Worm (Caenorhabditis elegans) whole organism, L4 larva: Measurements from ENCODE around the gene arrd-11.
A peak's percentile ranks its signal among the peaks of the same experiment; 100 is the strongest.

ENCODE experiments used
- D1046.2 ChIP-seq: fragments of 200-800 bp; sonication (Bioruptor generic); IDR thresholded peaks from 2 replicates; pipeline ENCODE4 v1.3.6; 2022; ENCODE audit warnings: missing genetic modification characterization, missing compliant biosample characterization
- F49E8.2 ChIP-seq: sonication (generic microtip); optimal IDR thresholded peaks from 2 replicates; lab custom pipeline; 2016; ENCODE audit warnings: missing compliant biosample characterization, mild to moderate bottlenecking, missing genetic modification characterization, borderline replicate concordance
- Y5F2A.4 ChIP-seq: fragments of 200-800 bp; sonication (Bioruptor generic); optimal IDR thresholded peaks from 2 replicates; lab custom pipeline; 2018; ENCODE audit warnings: mild to moderate bottlenecking, missing genetic modification characterization, missing compliant biosample characterization
- Y75B8A.6 ChIP-seq: fragments of 200-800 bp; sonication (Bioruptor generic); IDR thresholded peaks from 2 replicates; pipeline ENCODE4 v1.3.6; 2022; ENCODE audit warnings: missing genetic modification reagents, missing genetic modification characterization, missing compliant biosample characterization
- aha-1 ChIP-seq: fragments of 150-350 bp; peaks from one replicate; lab custom pipeline; 2014; ENCODE audit warnings: missing biosample characterization, missing genetic modification characterization
- aly-2 ChIP-seq: sonication (generic microtip); optimal IDR thresholded peaks from 2 replicates; lab custom pipeline; 2018; ENCODE audit warnings: missing biosample characterization, missing genetic modification characterization
- ama-1 ChIP-seq: fragments of 150-350 bp; optimal IDR thresholded peaks from 2 replicates; lab custom pipeline; 2014; ENCODE audit warnings: inconsistent platforms, mixed read lengths
- arid-1 ChIP-seq: fragments of 200-800 bp; sonication (Bioruptor generic); conservative IDR thresholded peaks from 2 replicates; pipeline ENCODE4 v1.3.6; 2022; ENCODE audit warnings: missing genetic modification reagents, missing genetic modification characterization, missing compliant biosample characterization
- attf-4 ChIP-seq: sonication (generic microtip); optimal IDR thresholded peaks from 3 replicates; lab custom pipeline; 2017; ENCODE audit warnings: missing biosample characterization, missing genetic modification characterization
- ceh-44 ChIP-seq: fragments of 200-800 bp; sonication (Bioruptor generic); IDR thresholded peaks from 2 replicates; pipeline ENCODE4 v1.3.6; 2022; ENCODE audit warnings: missing genetic modification reagents, missing genetic modification characterization, missing compliant biosample characterization
- daf-8 ChIP-seq: fragments of 200-800 bp; sonication (Bioruptor generic); IDR thresholded peaks from 2 replicates; pipeline ENCODE4 v1.3.6; 2022; ENCODE audit warnings: missing genetic modification characterization, missing compliant biosample characterization
- dmd-9 ChIP-seq: fragments of 200-800 bp; sonication (Bioruptor generic); IDR thresholded peaks from 2 replicates; pipeline ENCODE4 v1.3.6; 2022; ENCODE audit warnings: missing genetic modification reagents, missing genetic modification characterization, missing compliant biosample characterization
- duxl-1 ChIP-seq: sonication (generic microtip); optimal IDR thresholded peaks from 2 replicates; lab custom pipeline; 2016; ENCODE audit warnings: mild to moderate bottlenecking, missing genetic modification characterization, moderate library complexity, missing compliant biosample characterization; ENCODE audit not compliant: poor library complexity
- dve-1 ChIP-seq: sonication (generic microtip); optimal IDR thresholded peaks from 2 replicates; lab custom pipeline; 2017; ENCODE audit warnings: antibody characterized with exemption, mild to moderate bottlenecking, missing genetic modification characterization, missing compliant biosample characterization; ENCODE audit not compliant: insufficient read depth
- egl-27 ChIP-seq: sonication (generic microtip); optimal IDR thresholded peaks from 3 replicates; lab custom pipeline; 2017; ENCODE audit warnings: missing biosample characterization, missing genetic modification reagents, missing genetic modification characterization
- gei-8 ChIP-seq: fragments of 200-800 bp; sonication (Bioruptor generic); optimal IDR thresholded peaks from 2 replicates; lab custom pipeline; 2018; ENCODE audit warnings: mild to moderate bottlenecking, missing genetic modification characterization, missing compliant biosample characterization
- hmg-1.1 ChIP-seq: fragments of 200-800 bp; sonication (Bioruptor generic); IDR thresholded peaks from 2 replicates; pipeline ENCODE4 v1.3.6; 2022; ENCODE audit warnings: missing genetic modification reagents, missing genetic modification characterization, missing compliant biosample characterization
- jun-1 ChIP-seq: fragments of 150-350 bp; optimal IDR thresholded peaks from 2 replicates; lab custom pipeline; 2014; ENCODE audit warnings: missing biosample characterization, missing genetic modification reagents, missing genetic modification characterization
- lin-1 ChIP-seq: fragments of 200-800 bp; sonication (Bioruptor generic); IDR thresholded peaks from 2 replicates; pipeline ENCODE4 v1.3.6; 2022; ENCODE audit warnings: missing genetic modification reagents, missing genetic modification characterization, missing compliant biosample characterization
- lsy-2 ChIP-seq, 2 experiments: fragments of 150-350 bp in 1 of 2; sonication (generic microtip) in 1 of 2; optimal IDR thresholded peaks; 2 replicates each; lab custom pipeline; 2014 to 2017; ENCODE audit warnings: missing biosample characterization in 2 of 2, missing genetic modification characterization in 2 of 2
- madf-5 ChIP-seq, 2 experiments: fragments of 200-800 bp; sonication (Bioruptor generic); IDR thresholded peaks; 2 replicates each; pipeline ENCODE4 v1.3.6; 2022; ENCODE audit warnings: missing compliant biosample characterization in 2 of 2, missing genetic modification characterization in 2 of 2
- mdl-1 ChIP-seq, 2 experiments: fragments of 150-350 bp in 1 of 2; sonication (generic microtip) in 1 of 2; optimal IDR thresholded peaks; 2 replicates each; lab custom pipeline; 2014 to 2017; ENCODE audit warnings: missing biosample characterization in 2 of 2, missing genetic modification characterization in 2 of 2
- mep-1 ChIP-seq: fragments of 150-350 bp; sonication (generic microtip); optimal IDR thresholded peaks from 3 replicates; lab custom pipeline; 2014; ENCODE audit warnings: missing biosample characterization, missing genetic modification characterization
- mes-2 ChIP-seq: sonication (generic microtip); optimal IDR thresholded peaks from 2 replicates; lab custom pipeline; 2016; ENCODE audit warnings: missing genotype, mild to moderate bottlenecking, missing genetic modification characterization, missing compliant biosample characterization; ENCODE audit not compliant: poor library complexity, severe bottlenecking
- nhr-25 ChIP-seq: sonication (generic microtip); optimal IDR thresholded peaks from 2 replicates; lab custom pipeline; 2017; ENCODE audit warnings: missing genetic modification characterization, mild to moderate bottlenecking, missing compliant biosample characterization, antibody characterized with exemption, moderate library complexity, borderline replicate concordance; ENCODE audit not compliant: insufficient read depth
- nhr-28 ChIP-seq: fragments of 150-350 bp; optimal IDR thresholded peaks from 2 replicates; lab custom pipeline; 2014; ENCODE audit warnings: missing biosample characterization, missing genetic modification characterization
- nhr-6 ChIP-seq: fragments of 150-350 bp; optimal IDR thresholded peaks from 2 replicates; lab custom pipeline; 2014; ENCODE audit warnings: missing biosample characterization, missing genetic modification characterization
- nhr-77 ChIP-seq: fragments of 150-350 bp; optimal IDR thresholded peaks from 2 replicates; lab custom pipeline; 2014; ENCODE audit warnings: missing biosample characterization, missing genetic modification characterization
- set-16 ChIP-seq: fragments of 200-800 bp; sonication (Bioruptor generic); IDR thresholded peaks from 2 replicates; pipeline ENCODE4 v1.3.6; 2022; ENCODE audit warnings: missing genetic modification reagents, missing genetic modification characterization, missing compliant biosample characterization
- snpc-1.2 ChIP-seq: fragments of 200-800 bp; sonication (Bioruptor generic); IDR thresholded peaks from 2 replicates; pipeline ENCODE4 v1.3.6; 2022; ENCODE audit warnings: missing genetic modification reagents, missing genetic modification characterization, missing compliant biosample characterization
- spr-1 ChIP-seq: sonication (generic microtip); optimal IDR thresholded peaks from 2 replicates; lab custom pipeline; 2016; ENCODE audit warnings: mild to moderate bottlenecking, missing genetic modification characterization, missing compliant biosample characterization
- tra-1 ChIP-seq: fragments of 200-800 bp; sonication (Bioruptor generic); IDR thresholded peaks from 2 replicates; pipeline ENCODE4 v1.3.6; 2022; ENCODE audit warnings: missing genetic modification reagents, missing genetic modification characterization, missing compliant biosample characterization
- zip-2 ChIP-seq: fragments of 150-350 bp; optimal IDR thresholded peaks from 2 replicates; lab custom pipeline; 2014; ENCODE audit warnings: missing biosample characterization, missing genetic modification characterization
- ztf-11 ChIP-seq: fragments of 150-350 bp; optimal IDR thresholded peaks from 2 replicates; lab custom pipeline; 2014; ENCODE audit warnings: missing biosample characterization, missing genetic modification characterization

The arrd-11 gene

DNA sequence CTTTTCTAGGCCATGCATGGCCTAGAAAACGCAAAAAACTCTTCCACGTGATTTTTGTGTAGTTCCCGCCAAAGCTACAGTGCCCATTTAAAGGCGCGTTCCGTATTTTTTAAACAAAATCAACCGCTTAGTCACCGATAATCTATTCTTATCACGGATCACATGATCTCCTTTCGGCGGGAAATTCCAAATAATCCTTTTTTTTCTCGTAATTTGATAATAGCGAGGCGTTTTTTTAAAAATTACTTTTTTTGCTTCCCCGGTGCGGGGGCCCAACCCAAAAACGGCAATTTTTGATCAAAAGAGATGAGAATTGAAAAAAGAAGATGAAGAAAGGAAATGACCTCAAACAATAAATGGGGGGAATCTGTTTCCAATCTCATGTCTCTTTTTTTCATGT is 12.2 kb upstream of the arrd-11 start:
- TF ChIP-seq mdl-1 (tag; optimal IDR thresholded peaks at IDR 0.05; lab: Kevin White, UChicago) = peak in 1 of 2 experiments; percentile 11
- TF ChIP-seq zip-2 (tag; lab: Kevin White, UChicago) = no peak
- no peak for TF ChIP-seq dve-1 (tag; lab: Kevin White, UChicago)
- TF ChIP-seq lin-1 = no peak
- peak; percentile 13 for TF ChIP-seq nhr-28 (tag; lab: Kevin White, UChicago)
- no peak for TF ChIP-seq duxl-1
- 0 out of 2 replicates have a peak, but pooled peaks have one; percentile 27 for TF ChIP-seq tra-1

DNA sequence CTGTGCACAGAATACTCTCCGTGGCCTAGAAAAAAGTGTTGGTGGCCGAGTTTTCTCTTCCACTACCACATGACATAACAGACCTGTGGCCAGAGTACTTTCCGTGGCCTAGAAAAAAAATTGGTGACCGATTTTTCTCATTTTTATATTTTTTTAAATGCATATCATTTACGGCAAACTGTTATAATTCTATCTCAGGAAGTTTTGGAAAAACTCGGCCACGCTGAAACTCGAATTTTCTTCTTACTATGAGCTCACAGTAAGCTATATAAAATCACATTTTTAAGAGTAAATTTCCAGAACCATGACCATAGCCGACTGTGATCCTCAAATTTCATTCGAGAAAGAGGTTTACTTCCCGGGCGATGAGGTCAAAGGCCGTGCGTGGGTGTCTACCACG is 11.2 kb upstream of the arrd-11 start, which contains the start of gene arrd-14:
Gene arrd-14, plus strand, starts transcription at position 301 of the 400 bp plus-strand sequence.
- TF ChIP-seq nhr-77 (tag; lab: Kevin White, UChicago) (no peak), set-16 (GFP tag; lab: Robert Waterston, UW) (no peak), dmd-9 (GFP tag; lab: Robert Waterston, UW) (no peak), F49E8.2 (no peak), Y5F2A.4 (GFP tag; lab: Kevin White, UChicago) (no peak), daf-8 (GFP tag; lab: Robert Waterston, UW) (no peak), mep-1 (tag; lab: Kevin White, UChicago) (no peak)

DNA sequence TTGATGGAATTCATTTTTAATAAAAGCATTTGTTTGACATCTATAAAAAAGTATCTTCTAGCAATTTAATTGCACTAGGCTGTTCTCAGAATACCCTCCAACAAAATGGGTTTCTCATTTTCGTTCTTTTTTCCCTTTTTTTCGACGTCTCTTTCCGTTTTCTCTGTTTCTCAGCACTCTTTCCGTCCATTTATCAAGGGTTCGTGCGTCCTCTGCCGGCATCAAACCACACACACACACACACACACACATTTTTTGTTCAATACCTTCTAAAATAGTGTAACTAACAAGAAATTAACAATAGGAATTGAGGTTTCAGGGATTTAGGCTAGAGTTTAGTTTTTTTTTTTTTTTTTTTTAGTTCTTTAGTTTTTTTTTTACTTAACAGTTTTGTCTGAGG is 7.0 kb upstream of the arrd-11 start:
- peak; percentile 30 for TF ChIP-seq mes-2 (tag; lab: Kevin White, UChicago)
- TF ChIP-seq duxl-1 = no peak
- no peak for TF ChIP-seq D1046.2
- no peak for TF ChIP-seq attf-4 (tag; lab: Kevin White, UChicago)
- TF ChIP-seq lsy-2 (tag; optimal IDR thresholded peaks at IDR 0.05; lab: Kevin White, UChicago) = peak in 1 of 2 experiments; percentile 46
- TF ChIP-seq jun-1 (tag; lab: Kevin White, UChicago) = no peak
- TF ChIP-seq ama-1 = no peak
- no peak for TF ChIP-seq egl-27 (tag; lab: Kevin White, UChicago)
- no peak for TF ChIP-seq snpc-1.2 (GFP tag; lab: Robert Waterston, UW)
- peak; percentile 15 for TF ChIP-seq mep-1 (tag; lab: Kevin White, UChicago)
- peak; percentile 6 for TF ChIP-seq nhr-28 (tag; lab: Kevin White, UChicago)
- peak; percentile 79 for TF ChIP-seq aha-1
- TF ChIP-seq gei-8 (GFP tag; lab: Kevin White, UChicago) = no peak
- 0 out of 2 replicates have a peak, but pooled peaks have one; percentile 19 for TF ChIP-seq hmg-1.1
- no peak for TF ChIP-seq spr-1 (tag; lab: Kevin White, UChicago)

DNA sequence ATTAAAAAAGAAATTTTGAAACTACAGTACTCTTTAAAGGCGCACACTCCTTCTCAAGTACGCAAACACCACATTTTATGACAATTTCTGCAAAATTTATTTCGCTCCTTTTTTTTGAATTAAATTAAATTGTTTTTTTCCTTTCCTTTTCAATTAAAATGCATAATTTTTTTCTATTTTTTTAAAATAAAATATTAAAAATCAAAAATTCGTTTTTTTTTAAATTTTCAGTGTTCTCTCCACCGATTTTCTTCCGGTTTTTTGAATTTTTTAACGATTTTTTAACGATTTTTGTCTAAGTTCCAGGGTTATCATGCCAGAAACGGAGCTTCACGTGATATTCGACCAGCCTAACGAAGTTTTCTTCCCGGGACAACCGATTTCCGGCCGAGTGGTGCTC is 5.1 kb upstream of the arrd-11 start, which contains the start of gene arrd-13:
Gene arrd-13, plus strand, starts transcription at position 301 of the 400 bp plus-strand sequence.
- TF ChIP-seq nhr-77 (tag; lab: Kevin White, UChicago) = no peak
- TF ChIP-seq nhr-25 (tag; lab: Kevin White, UChicago) = no peak
- no peak for TF ChIP-seq jun-1 (tag; lab: Kevin White, UChicago)
- TF ChIP-seq arid-1 (GFP tag; lab: Robert Waterston, UW) = no peak
- TF ChIP-seq dmd-9 (GFP tag; lab: Robert Waterston, UW) = no peak
- no peak for TF ChIP-seq D1046.2
- no peak for TF ChIP-seq ztf-11
- TF ChIP-seq lsy-2 (tag; optimal IDR thresholded peaks at IDR 0.05; lab: Kevin White, UChicago) = no peak
- TF ChIP-seq madf-5 (GFP tag; IDR thresholded peaks at IDR 0.05; lab: Robert Waterston, UW) = no peak
- TF ChIP-seq nhr-6 (tag; lab: Kevin White, UChicago) = no peak
- TF ChIP-seq, all 104 proteins: peak for 0

DNA sequence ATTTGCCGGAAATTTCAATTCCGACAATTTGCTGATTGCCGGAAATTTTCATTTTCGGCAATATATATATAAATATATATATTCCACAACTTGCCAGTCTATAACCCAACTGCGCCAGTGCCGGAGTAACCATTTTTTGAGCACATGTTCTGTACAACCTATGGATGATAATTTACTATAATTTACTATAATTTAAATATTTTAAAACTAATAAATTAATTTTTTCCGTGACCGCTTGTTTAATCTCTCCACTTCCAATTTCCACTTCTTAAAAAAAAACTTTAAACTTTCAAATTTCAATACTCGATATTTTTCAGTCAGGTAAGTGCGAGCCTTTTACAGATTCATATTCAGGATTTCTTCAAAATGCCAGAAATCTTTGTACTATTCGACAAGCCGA is 2.7 kb downstream of the arrd-11 start, which contains the start of gene arrd-12:
Gene arrd-12, plus strand, starts transcription at position 301 of the 400 bp plus-strand sequence.
- TF ChIP-seq Y5F2A.4 (GFP tag; lab: Kevin White, UChicago) (no peak), ceh-44 (no peak), arid-1 (GFP tag; lab: Robert Waterston, UW) (no peak), Y75B8A.6 (no peak), aly-2 (tag; lab: Kevin White, UChicago) (no peak), D1046.2 (no peak)
